Worm (Caenorhabditis elegans): Measurements from ENCODE around the gene mig-21.

ce11 chrIII:5853240-5853639 lies 24.9 kb downstream of the mig-21 start, which contains the start of gene ddx-23:
- TF ChIP-seq C06A6.2 (GFP tag; conservative IDR thresholded peaks at IDR 0.05) (no peak), repo-1 (tag; optimal IDR thresholded peaks at IDR 0.05) (peak; percentile 62), unc-62 (GFP tag; optimal IDR thresholded peaks at IDR 0.05) (no peak), ceh-100 (GFP tag; IDR thresholded peaks at IDR 0.05) (no peak), dpl-1 (GFP tag; optimal IDR thresholded peaks at IDR 0.05) (peak; percentile 8), F52B5.7 (tag; optimal IDR thresholded peaks at IDR 0.05) (peak; percentile 57), ama-1 (optimal IDR thresholded peaks at IDR 0.05) (peak; percentile 23), ama-1 (GFP tag; optimal IDR thresholded peaks at IDR 0.05) (peak; percentile 14 to 53), egl-18 (GFP tag; IDR thresholded peaks at IDR 0.05) (no peak), snpc-1.1 (tag; optimal IDR thresholded peaks at IDR 0.05; ENCODE audit: insufficient read depth) (no peak), ztf-18 (tag; optimal IDR thresholded peaks at IDR 0.05) (peak; percentile 15), madf-8 (GFP tag; conservative IDR thresholded peaks at IDR 0.05) (no peak), snpc-4 (GFP tag; optimal IDR thresholded peaks at IDR 0.05) (no peak), snpc-4 (tag; optimal IDR thresholded peaks at IDR 0.05) (peak in 2 of 4 experiments; percentile 40 to 45), F57C9.4 (tag; optimal IDR thresholded peaks at IDR 0.05) (no peak), ZK185.1 (tag; optimal IDR thresholded peaks at IDR 0.05; ENCODE audit: poor library complexity, severe bottlenecking) (peak; percentile 57)
